Worm (Caenorhabditis elegans) whole organism, L1 larva: ENCODE results near the gene srb-13.

Experiments used
- alr-1 ChIP-seq: fragments of 200-800 bp; sonication (Bioruptor generic); optimal IDR thresholded peaks from 2 replicates; lab custom pipeline; 2018; ENCODE audit warnings: borderline replicate concordance, mild to moderate bottlenecking, missing genetic modification characterization, missing compliant biosample characterization
- ceh-82 ChIP-seq, 3 experiments: fragments of 150-350 bp in 1 of 3; sonication (generic microtip) in 2 of 3; optimal IDR thresholded peaks; 2 replicates each; lab custom pipeline; 2014 to 2017; ENCODE audit warnings: missing biosample characterization in 3 of 3, missing genetic modification characterization in 3 of 3
- egl-27 ChIP-seq, 2 experiments: fragments of 150-350 bp in 1 of 2; sonication (generic microtip); optimal IDR thresholded peaks; 3 replicates each; lab custom pipeline; 2017 to 2018; ENCODE audit warnings: missing biosample characterization in 2 of 2, missing genetic modification characterization in 2 of 2, missing genetic modification reagents in 2 of 2
- jun-1 ChIP-seq: fragments of 150-350 bp; optimal IDR thresholded peaks from 2 replicates; lab custom pipeline; 2014; ENCODE audit warnings: missing biosample characterization, missing genetic modification reagents, missing genetic modification characterization
- lir-3 ChIP-seq: sonication (generic microtip); optimal IDR thresholded peaks from 2 replicates; lab custom pipeline; 2016; ENCODE audit warnings: mild to moderate bottlenecking, missing genetic modification characterization, moderate library complexity, missing compliant biosample characterization; ENCODE audit not compliant: poor library complexity
- nhr-20 ChIP-seq: sonication (generic microtip); optimal IDR thresholded peaks from 2 replicates; lab custom pipeline; 2016; ENCODE audit warnings: mild to moderate bottlenecking, missing genetic modification characterization, missing compliant biosample characterization
- unc-62 ChIP-seq: fragments of 150-350 bp; optimal IDR thresholded peaks from 2 replicates; lab custom pipeline; 2014; ENCODE audit warnings: missing biosample characterization, missing genetic modification reagents, missing genetic modification characterization
- zag-1 ChIP-seq: fragments of 150-350 bp; optimal IDR thresholded peaks from 2 replicates; lab custom pipeline; 2014; ENCODE audit warnings: missing biosample characterization, missing genetic modification characterization

DNA sequence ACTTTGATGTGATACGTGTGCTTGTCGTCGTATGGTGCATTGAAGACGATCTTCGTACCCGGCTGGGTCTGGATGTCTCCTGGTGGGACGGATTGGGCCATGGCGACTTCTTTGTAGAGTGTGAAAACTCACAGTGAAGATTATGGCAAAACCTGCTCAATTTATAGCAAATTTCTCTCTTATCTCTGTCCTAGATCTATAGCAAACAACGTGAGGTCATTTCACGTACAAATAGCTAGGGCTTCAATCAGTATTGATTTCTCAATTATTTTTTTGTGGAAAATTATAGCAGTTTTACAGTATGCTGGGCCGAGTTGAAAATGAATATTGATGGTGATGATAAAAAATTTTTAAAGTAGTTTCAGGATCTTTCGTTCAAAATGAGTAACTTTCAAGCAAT is 442 bp downstream of the srb-13 start, which contains the start of gene msp-45:
- TF ChIP-seq unc-62 (GFP tag; lab: Kevin White, UChicago): no peak
- TF ChIP-seq ceh-82 (tag; optimal IDR thresholded peaks at IDR 0.05; lab: Kevin White, UChicago): no peak
- no peak for TF ChIP-seq lir-3
- TF ChIP-seq nhr-20: no peak
- no peak for TF ChIP-seq egl-27 (tag; optimal IDR thresholded peaks at IDR 0.05; lab: Kevin White, UChicago)
- no peak for TF ChIP-seq jun-1 (tag; lab: Kevin White, UChicago)
- no peak for TF ChIP-seq alr-1 (tag; lab: Kevin White, UChicago)
- no peak for TF ChIP-seq zag-1
